Worm (Caenorhabditis elegans) whole organism, L3 larva: ENCODE results near the gene ins-12.

Experiments used
- fkh-10 ChIP-seq: sonication (generic microtip); optimal IDR thresholded peaks from 2 replicates; lab custom pipeline; 2017; ENCODE audit warnings: missing biosample characterization, missing genetic modification reagents, missing genetic modification characterization
- lin-39 ChIP-seq: fragments of 150-350 bp; optimal IDR thresholded peaks from 2 replicates; lab custom pipeline; 2018; ENCODE audit warnings: missing biosample characterization, missing genetic modification reagents, missing genetic modification characterization
- mdl-1 ChIP-seq: fragments of 150-350 bp; optimal IDR thresholded peaks from 2 replicates; lab custom pipeline; 2014; ENCODE audit warnings: missing biosample characterization, missing genetic modification characterization

ce11 chrII:5593377-5593932, 39.0 kb downstream of the ins-12 start, which contains the start of gene cdc-14:
- TF ChIP-seq fkh-10 (GFP tag; lab: Kevin White, UChicago) = no peak
- TF ChIP-seq mdl-1 (tag; lab: Kevin White, UChicago) = no peak
- peak; percentile 76 for TF ChIP-seq lin-39 (tag; lab: Kevin White, UChicago)
